Worm (Caenorhabditis elegans) whole organism, late embryonic: ENCODE measurements around the gene vps-8.

ENCODE experiments used
- ceh-14 ChIP-seq: sonication (generic microtip); optimal IDR thresholded peaks from 2 replicates; lab custom pipeline; 2016; ENCODE audit warnings: missing genotype, missing genetic modification characterization, missing compliant biosample characterization
- ceh-24 ChIP-seq: sonication (generic microtip); optimal IDR thresholded peaks from 2 replicates; lab custom pipeline; 2016; ENCODE audit warnings: mild to moderate bottlenecking, missing genetic modification characterization, missing compliant biosample characterization
- fkh-10 ChIP-seq: fragments of 150-350 bp; optimal IDR thresholded peaks from 2 replicates; lab custom pipeline; 2014; ENCODE audit warnings: missing biosample characterization, missing genetic modification reagents, missing genetic modification characterization
- nhr-232 ChIP-seq: sonication (generic microtip); optimal IDR thresholded peaks from 2 replicates; lab custom pipeline; 2016; ENCODE audit warnings: missing genetic modification characterization, missing compliant biosample characterization
- pag-3 ChIP-seq: sonication (generic microtip); optimal IDR thresholded peaks from 2 replicates; lab custom pipeline; 2016; ENCODE audit warnings: missing compliant biosample characterization, missing genetic modification characterization, borderline replicate concordance

DNA sequence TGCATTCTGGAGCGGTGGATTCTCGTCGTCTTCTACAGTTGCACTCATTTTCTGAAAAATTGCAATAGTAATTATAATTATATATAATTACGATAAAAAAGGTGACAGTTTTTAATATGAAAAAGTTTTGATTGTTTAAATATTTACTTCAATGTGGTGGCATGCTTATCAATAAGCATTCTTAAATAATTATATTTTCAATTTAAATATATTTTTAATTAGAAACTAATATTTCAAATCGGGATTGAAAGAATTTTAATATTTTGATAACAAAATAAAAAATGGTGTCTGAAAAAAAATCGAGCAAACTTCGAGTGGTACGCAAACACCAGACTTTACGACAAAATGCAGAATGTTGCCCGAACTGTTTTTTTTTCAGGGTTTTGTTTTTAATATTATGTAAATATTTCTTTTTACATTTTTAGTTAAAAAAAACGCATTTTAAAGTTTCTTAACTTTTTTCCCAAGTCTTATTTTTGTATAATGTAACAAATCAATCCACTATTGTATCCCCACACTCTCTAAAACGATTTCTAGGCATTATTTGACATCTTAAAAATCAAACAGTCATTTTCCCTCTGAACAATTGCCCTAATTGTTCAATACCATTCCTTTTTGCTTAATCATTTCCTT lies 6.5 kb upstream of the vps-8 start, which contains the start of the genes C42C1.12 and C42C1.19:
- TF ChIP-seq fkh-10 (GFP tag; lab: Kevin White, UChicago), result no peak
- no peak for TF ChIP-seq ceh-14 (tag; lab: Kevin White, UChicago)
- no peak for TF ChIP-seq nhr-232 (tag; lab: Kevin White, UChicago)
- TF ChIP-seq ceh-24, result no peak
- TF ChIP-seq pag-3, result no peak
